Worm (Caenorhabditis elegans) whole organism, L4/young adult: Measurements from ENCODE around the gene grl-28.
"Not testable (repeated sequence)": the region's sequence is repeated elsewhere in the genome, so short reads cannot be mapped to it uniquely, and the experiment has no call there.

Source experiments
- W03F9.2 ChIP-seq: fragments of 150-350 bp; optimal IDR thresholded peaks from 2 replicates; lab custom pipeline; 2014; ENCODE audit warnings: missing biosample characterization, missing genetic modification characterization
- dao-5 ChIP-seq: sonication (generic microtip); optimal IDR thresholded peaks from 2 replicates; lab custom pipeline; 2016; ENCODE audit warnings: missing genotype, missing genetic modification characterization, moderate library complexity, missing compliant biosample characterization
- him-1 ChIP-seq: sonication (generic microtip); optimal IDR thresholded peaks from 2 replicates; lab custom pipeline; 2016; ENCODE audit warnings: missing genotype, missing genetic modification reagents, missing genetic modification characterization, missing compliant biosample characterization

Gene grl-28

ce11 chrV:3579795-3580194 lies 28.1 kb upstream of the grl-28 start:
- peak; percentile 42 for TF ChIP-seq W03F9.2
- no peak for TF ChIP-seq dao-5 (tag; lab: Kevin White, UChicago)
- no peak for TF ChIP-seq him-1

DNA sequence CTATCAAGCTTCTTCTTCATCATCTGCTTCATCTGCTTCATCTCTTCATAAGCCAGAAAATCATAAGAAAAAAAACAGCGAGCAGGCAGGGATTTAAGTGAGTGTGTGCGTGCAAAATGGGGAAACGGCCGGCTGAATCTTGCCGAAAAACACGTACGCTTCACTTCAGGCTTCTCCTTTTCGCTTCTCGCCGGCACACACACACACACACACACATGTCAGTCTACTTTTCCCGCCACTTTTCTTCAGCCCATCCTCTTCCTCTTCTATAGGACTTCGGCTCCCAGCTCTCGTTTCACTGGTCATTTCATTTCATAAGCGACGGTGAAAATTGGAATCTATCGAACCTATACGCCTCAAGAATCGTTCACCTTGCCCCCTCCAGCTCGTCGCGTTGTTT lies 27.6 kb upstream of the grl-28 start:
- no peak for TF ChIP-seq him-1
- no peak for TF ChIP-seq W03F9.2
- no peak for TF ChIP-seq dao-5 (tag; lab: Kevin White, UChicago)

- peak; percentile 2 for TF ChIP-seq W03F9.2
- TF ChIP-seq dao-5 (tag; lab: Kevin White, UChicago) = no peak
- TF ChIP-seq him-1 = no peak
Measured at ce11 chrV:3578813-3579212, 27.1 kb upstream of the grl-28 start, which contains the start of gene pygl-1. TSS of gene pygl-1 (plus strand) at chrV:3579023.

DNA sequence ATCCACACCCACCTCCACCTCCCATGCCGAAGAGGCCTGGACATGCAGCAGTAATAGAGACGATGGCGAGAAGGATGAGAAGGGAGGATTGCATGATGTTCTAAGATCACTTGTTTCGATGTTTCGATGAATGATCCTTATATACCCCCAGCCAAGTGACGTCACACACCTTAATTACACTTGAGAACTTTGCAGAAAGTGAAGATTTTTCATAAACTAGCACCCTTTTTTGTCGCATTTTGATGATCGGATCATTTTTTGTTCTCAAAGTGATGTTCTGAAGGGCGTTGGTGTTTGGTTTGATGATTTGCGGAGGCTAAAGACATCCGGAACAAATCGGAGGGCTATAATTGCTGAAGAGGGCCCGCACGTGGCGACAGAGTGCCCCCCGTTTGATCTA lies 24.1 kb upstream of the grl-28 start, which contains the start of gene grl-27:
grl-27 (minus strand) TSS at position 101 of the 400 bp plus-strand sequence.
- TF ChIP-seq dao-5 (tag; lab: Kevin White, UChicago) (no peak), him-1 (no peak), W03F9.2 (no peak)

- TF ChIP-seq him-1; dao-5 (tag; lab: Kevin White, UChicago); W03F9.2: not testable (repeated sequence)
Measured at ce11 chrV:3572408-3572807, 20.7 kb upstream of the grl-28 start, which contains the start of gene F40C5.1. TSS of gene F40C5.1 (plus strand) at chrV:3572708.

- not testable (repeated sequence) for TF ChIP-seq dao-5 (tag; lab: Kevin White, UChicago); W03F9.2; him-1
Measured at ce11 chrV:3570695-3571094, 19.0 kb upstream of the grl-28 start, which contains the start of gene F40C5.2. TSS of gene F40C5.2 (plus strand) at chrV:3570995.

DNA sequence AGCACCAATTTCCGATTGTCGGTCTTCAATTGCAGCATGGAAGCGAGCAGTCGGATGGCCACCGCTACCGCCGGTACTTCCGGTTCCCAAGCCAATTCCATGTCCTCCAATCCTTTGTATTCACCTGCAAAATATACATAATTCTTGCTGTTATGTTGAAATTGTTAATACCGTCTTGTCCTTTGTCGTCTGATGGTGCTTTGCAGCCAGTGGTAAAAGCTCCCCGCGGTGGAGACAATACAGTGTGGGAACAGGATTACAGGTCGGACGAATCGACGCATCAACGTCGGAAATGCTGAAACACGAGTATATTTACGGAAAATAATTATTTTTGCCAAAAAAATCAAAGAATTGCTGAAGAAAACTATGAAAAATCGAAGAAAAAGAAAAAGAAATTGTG lies 12.7 kb upstream of the grl-28 start, which contains the start of gene T24A6.17:
T24A6.17 (minus strand) TSS at position 101 of the 400 bp plus-strand sequence.
- not testable (repeated sequence) for TF ChIP-seq dao-5 (tag; lab: Kevin White, UChicago); W03F9.2; him-1

DNA sequence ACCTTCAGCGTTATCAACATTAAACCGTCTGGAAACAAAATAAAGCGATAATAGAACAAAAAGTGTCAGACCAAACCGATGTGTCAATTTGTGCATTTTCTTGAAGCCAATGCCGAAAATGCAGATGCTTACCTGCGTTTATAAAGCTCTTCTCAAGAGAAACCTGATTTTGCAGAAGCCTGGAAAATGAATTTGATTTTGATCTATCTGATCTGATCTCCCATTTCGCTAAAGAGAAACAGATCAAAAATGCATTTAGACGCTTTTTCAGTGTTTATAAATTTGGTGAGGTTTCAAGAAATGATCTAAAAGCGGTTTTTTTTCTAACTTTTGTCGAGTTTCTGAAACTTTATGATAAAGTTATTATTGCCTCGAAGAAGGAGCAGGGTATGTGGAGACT lies 11.2 kb upstream of the grl-28 start, which contains the start of gene T24A6.16:
T24A6.16 (minus strand) TSS at position 101 of the 400 bp plus-strand sequence.
- TF ChIP-seq W03F9.2; dao-5 (tag; lab: Kevin White, UChicago); him-1: not testable (repeated sequence)

ce11 chrV:3558744-3559143 lies 7.1 kb upstream of the grl-28 start, which contains the start of gene T24A6.1:
TSS of gene T24A6.1 (plus strand) at chrV:3559044.
- not testable (repeated sequence) for TF ChIP-seq dao-5 (tag; lab: Kevin White, UChicago); W03F9.2; him-1

ce11 chrV:3557422-3557821 lies 5.8 kb upstream of the grl-28 start, which contains the start of gene grl-31:
TSS of gene grl-31 (minus strand) at chrV:3557778.
- no peak for TF ChIP-seq dao-5 (tag; lab: Kevin White, UChicago)
- TF ChIP-seq him-1 = no peak
- no peak for TF ChIP-seq W03F9.2

DNA sequence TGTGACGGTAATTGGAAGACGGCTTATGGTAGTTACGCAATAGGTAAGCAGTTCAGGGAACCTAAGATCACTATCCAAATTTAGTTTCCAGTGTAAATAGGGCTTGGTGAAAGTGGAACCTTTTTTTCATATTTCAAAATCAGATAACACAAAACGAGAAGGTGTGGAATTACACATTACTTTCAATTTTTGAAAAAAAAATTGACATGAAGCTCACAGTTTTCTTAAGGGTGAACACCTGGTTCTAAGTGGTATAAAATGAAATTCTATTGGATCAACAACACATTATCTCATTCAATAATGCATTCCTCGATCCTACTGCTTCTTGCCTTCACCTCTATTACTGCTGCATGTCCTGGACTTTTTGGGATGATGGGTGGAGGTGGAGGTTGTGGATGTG lies 4.3 kb upstream of the grl-28 start, which contains the start of gene grl-30:
grl-30 (plus strand) TSS at position 301 of the 400 bp plus-strand sequence.
- TF ChIP-seq him-1 (no peak), dao-5 (tag; lab: Kevin White, UChicago) (no peak), W03F9.2 (no peak)

DNA sequence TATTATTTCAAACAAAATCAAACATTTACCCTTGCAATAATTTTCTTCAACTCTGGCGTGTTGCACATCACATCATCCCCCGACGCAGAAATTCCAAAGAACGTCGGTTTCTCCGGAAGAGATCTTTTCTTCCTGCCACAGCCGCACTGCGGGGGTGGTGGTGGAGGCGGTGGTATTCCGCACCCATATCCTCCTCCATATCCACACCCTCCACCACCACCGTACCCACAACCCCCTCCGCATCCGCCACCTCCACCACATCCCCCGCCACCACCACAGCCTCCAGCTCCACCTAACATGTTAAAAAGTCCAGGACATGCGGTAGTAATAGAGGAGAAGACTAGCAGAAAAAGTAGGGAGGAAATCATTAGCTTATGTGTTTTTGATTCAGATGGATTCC lies 3.2 kb upstream of the grl-28 start, which contains the start of gene grl-29:
grl-29 (minus strand) TSS at position 368 of the 400 bp plus-strand sequence.
- TF ChIP-seq dao-5 (tag; lab: Kevin White, UChicago) = no peak
- TF ChIP-seq him-1 = no peak
- no peak for TF ChIP-seq W03F9.2

- TF ChIP-seq dao-5 (tag; lab: Kevin White, UChicago) = no peak
- TF ChIP-seq W03F9.2 = no peak
- TF ChIP-seq him-1 = no peak
Measured at ce11 chrV:3552740-3553469, 1.2 kb upstream of the grl-28 start, which contains the start of gene T24A6.20. TSS of gene T24A6.20 (plus strand) at chrV:3553134.

ce11 chrV:3549553-3549952 lies 2.1 kb downstream of the grl-28 start, which contains the start of gene sri-21:
TSS of gene sri-21 (plus strand) at chrV:3549853.
- TF ChIP-seq him-1 = no peak

ce11 chrV:3548798-3549197 lies 2.9 kb downstream of the grl-28 start, which contains the start of gene srw-130:
TSS of gene srw-130 (minus strand) at chrV:3548898.
- TF ChIP-seq dao-5 (tag; lab: Kevin White, UChicago) (no peak), him-1 (no peak), W03F9.2 (no peak)
